Worm (Caenorhabditis elegans) whole organism, L1 larva: ENCODE data around the gene spch-1.

Source experiments
- ces-1 ChIP-seq: fragments of 150-350 bp; optimal IDR thresholded peaks from 2 replicates; lab custom pipeline; 2014; ENCODE audit warnings: missing biosample characterization, missing genetic modification reagents, missing genetic modification characterization
- egl-27 ChIP-seq, 2 experiments: fragments of 150-350 bp in 1 of 2; sonication (generic microtip); optimal IDR thresholded peaks; 3 replicates each; lab custom pipeline; 2017 to 2018; ENCODE audit warnings: missing biosample characterization in 2 of 2, missing genetic modification characterization in 2 of 2, missing genetic modification reagents in 2 of 2

DNA sequence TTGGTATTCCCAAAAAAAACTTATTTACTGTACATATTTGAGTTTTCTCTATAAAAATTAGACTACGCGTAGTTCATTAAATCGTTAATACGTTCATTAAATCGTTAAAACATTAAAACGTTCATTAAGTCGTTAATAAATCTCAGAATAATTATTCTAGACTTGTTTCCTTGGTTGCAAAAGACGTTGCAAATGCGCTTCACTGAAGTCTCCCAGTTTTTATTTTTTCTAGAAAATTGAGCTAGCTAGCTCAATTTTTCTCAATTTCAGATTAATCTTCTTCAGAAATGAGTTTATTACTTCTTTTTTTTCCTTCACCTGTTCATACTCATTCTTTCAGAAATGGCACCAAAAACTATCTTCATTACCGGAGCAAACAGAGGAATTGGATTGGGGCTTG is 33.6 kb upstream of the spch-1 start:
- TF ChIP-seq ces-1 (GFP tag; lab: Kevin White, UChicago) (no peak), egl-27 (tag; optimal IDR thresholded peaks at IDR 0.05; lab: Kevin White, UChicago) (no peak)
